Worm (Caenorhabditis elegans) whole organism, midembryonic: Measurements from ENCODE around the gene unc-61.
"Not testable (repeated sequence)": the region's sequence is repeated elsewhere in the genome, so short reads cannot be mapped to it uniquely, and the experiment has no call there.

Experiments
- T22C8.4 ChIP-seq: fragments of 200-800 bp; sonication (Bioruptor generic); IDR thresholded peaks from 2 replicates; pipeline ENCODE4 v1.3.6; 2022; ENCODE audit warnings: missing genetic modification characterization, missing compliant biosample characterization
- cog-1 ChIP-seq: sonication (generic microtip); optimal IDR thresholded peaks from 2 replicates; lab custom pipeline; 2016; ENCODE audit warnings: missing genetic modification characterization, missing compliant biosample characterization
- flt-1 ChIP-seq: fragments of 200-800 bp; sonication (Bioruptor generic); IDR thresholded peaks from 2 replicates; pipeline ENCODE4 v1.3.6; 2022; ENCODE audit warnings: missing genetic modification characterization, missing compliant biosample characterization
- klf-2 ChIP-seq: fragments of 200-800 bp; sonication (Bioruptor generic); conservative IDR thresholded peaks from 2 replicates; pipeline ENCODE4 v1.3.6; 2022; ENCODE audit warnings: missing genetic modification reagents, missing genetic modification characterization, missing compliant biosample characterization
- med-1 ChIP-seq: sonication (generic microtip); optimal IDR thresholded peaks from 2 replicates; lab custom pipeline; 2017; ENCODE audit warnings: missing genetic modification characterization, mild to moderate bottlenecking, missing compliant biosample characterization, antibody characterized with exemption, missing genetic modification reagents; ENCODE audit not compliant: insufficient read depth
- ref-1 ChIP-seq: fragments of 200-800 bp; sonication (Bioruptor generic); conservative IDR thresholded peaks from 2 replicates; pipeline ENCODE4 v1.3.6; 2022; ENCODE audit warnings: missing genetic modification reagents, missing genetic modification characterization, missing compliant biosample characterization
- tab-1 ChIP-seq: fragments of 200-800 bp; sonication (Bioruptor generic); IDR thresholded peaks from 2 replicates; pipeline ENCODE4 v1.3.6; 2022; ENCODE audit warnings: missing genetic modification characterization, missing compliant biosample characterization
- ztf-23 ChIP-seq: fragments of 200-800 bp; sonication (Bioruptor generic); IDR thresholded peaks from 2 replicates; pipeline ENCODE4 v1.3.6; 2022; ENCODE audit warnings: missing genetic modification reagents, missing genetic modification characterization, missing compliant biosample characterization
- ztf-29 ChIP-seq: fragments of 200-800 bp; sonication (Bioruptor generic); IDR thresholded peaks from 2 replicates; pipeline ENCODE4 v1.3.6; 2022; ENCODE audit warnings: missing genetic modification reagents, missing genetic modification characterization, missing compliant biosample characterization

The unc-61 gene

DNA sequence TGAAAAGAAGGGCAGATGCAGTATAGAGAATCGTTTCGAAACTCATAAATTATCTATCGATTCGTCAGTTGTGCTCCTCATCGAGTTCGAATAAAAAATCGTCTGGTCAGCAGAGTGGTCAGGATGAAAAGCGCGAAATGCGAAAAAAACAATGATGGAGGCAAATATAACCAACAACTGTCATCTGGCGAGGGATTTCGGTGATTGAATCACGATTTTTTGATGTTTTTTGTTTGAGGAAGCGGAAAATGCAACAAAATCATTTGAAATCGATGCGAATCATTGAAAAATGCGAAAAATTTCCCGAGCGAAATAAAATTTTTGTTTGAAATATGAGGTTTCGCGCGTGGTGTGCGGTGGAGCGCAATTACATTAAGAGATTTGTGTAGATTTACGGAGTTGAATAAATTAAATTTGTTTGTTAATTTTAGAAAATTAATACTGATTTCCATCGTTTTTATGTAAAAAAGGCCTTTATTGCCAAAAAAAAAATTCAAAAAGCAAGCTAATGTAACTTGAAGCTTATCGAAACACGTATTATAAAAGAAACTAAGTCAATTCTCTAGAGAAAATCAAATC, at the start of gene unc-61:
Gene unc-61 (minus strand): TSS at position 51 of the 579 bp plus-strand sequence.
- no peak for TF ChIP-seq cog-1 (tag; lab: Kevin White, UChicago)
- TF ChIP-seq tab-1: no peak
- TF ChIP-seq med-1 (GFP tag; lab: Kevin White, UChicago): no peak
- TF ChIP-seq ztf-29: no peak
- no peak for TF ChIP-seq flt-1 (GFP tag; lab: Robert Waterston, UW)
- TF ChIP-seq ztf-23 (GFP tag; lab: Robert Waterston, UW): no peak
- no peak for TF ChIP-seq klf-2
- TF ChIP-seq ref-1 (GFP tag; lab: Robert Waterston, UW): no peak
- no peak for TF ChIP-seq T22C8.4 (GFP tag; lab: Robert Waterston, UW)

DNA sequence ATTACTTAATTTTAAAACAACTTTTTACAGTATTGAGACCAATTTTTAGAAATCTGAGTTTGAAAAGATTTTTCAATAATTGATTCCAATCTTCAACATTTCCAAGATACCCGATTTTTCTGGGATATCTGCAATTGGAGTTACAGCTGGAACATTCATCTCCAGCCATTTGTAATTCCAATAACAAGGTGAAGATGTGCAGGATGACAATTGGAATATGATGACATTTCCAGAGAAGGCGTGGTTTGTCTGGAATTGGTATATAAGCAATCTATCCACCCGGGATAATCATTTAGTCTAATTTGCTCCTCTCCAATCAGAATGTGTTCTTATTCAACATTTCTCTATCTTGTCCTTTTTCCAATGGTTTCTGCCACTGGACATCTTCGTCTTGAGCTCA, 47.1 kb upstream of the unc-61 start, which contains the start of gene Y50E8A.11:
Gene Y50E8A.11 (plus strand): TSS at position 301 of the 400 bp plus-strand sequence.
- no peak for TF ChIP-seq tab-1
- no peak for TF ChIP-seq med-1 (GFP tag; lab: Kevin White, UChicago)
- no peak for TF ChIP-seq flt-1 (GFP tag; lab: Robert Waterston, UW)
- TF ChIP-seq cog-1 (tag; lab: Kevin White, UChicago): no peak
- TF ChIP-seq ztf-29: no peak
- no peak for TF ChIP-seq klf-2
- no peak for TF ChIP-seq ztf-23 (GFP tag; lab: Robert Waterston, UW)
- no peak for TF ChIP-seq T22C8.4 (GFP tag; lab: Robert Waterston, UW)
- TF ChIP-seq ref-1 (GFP tag; lab: Robert Waterston, UW): no peak

- TF ChIP-seq med-1 (GFP tag; lab: Kevin White, UChicago) (no peak), tab-1 (no peak), T22C8.4 (GFP tag; lab: Robert Waterston, UW) (no peak), cog-1 (tag; lab: Kevin White, UChicago) (no peak), ref-1 (GFP tag; lab: Robert Waterston, UW) (no peak), ztf-23 (GFP tag; lab: Robert Waterston, UW) (no peak), flt-1 (GFP tag; lab: Robert Waterston, UW) (no peak), klf-2 (no peak), ztf-29 (no peak)
These were observed 45.6 kb upstream of the unc-61 start, which contains the start of the genes scrm-7 and Y50E8A.10 for ce11 chrV:14779644-14780043. TSS of gene scrm-7 (minus strand) at chrV:14779744. TSS of gene Y50E8A.10 (plus strand) at chrV:14779996.

- TF ChIP-seq cog-1 (tag; lab: Kevin White, UChicago): peak; percentile 21
- no peak for TF ChIP-seq ztf-23 (GFP tag; lab: Robert Waterston, UW)
These were observed 39.0 kb upstream of the unc-61 start, which contains the start of gene haf-7 for ce11 chrV:14773048-14773447. TSS of gene haf-7 (plus strand) at chrV:14773258.

- TF ChIP-seq klf-2 (no peak), T22C8.4 (GFP tag; lab: Robert Waterston, UW) (no peak), med-1 (GFP tag; lab: Kevin White, UChicago) (no peak), cog-1 (tag; lab: Kevin White, UChicago) (no peak), ztf-23 (GFP tag; lab: Robert Waterston, UW) (no peak), flt-1 (GFP tag; lab: Robert Waterston, UW) (no peak), tab-1 (no peak), ztf-29 (no peak), ref-1 (GFP tag; lab: Robert Waterston, UW) (no peak)
These were observed 29.5 kb upstream of the unc-61 start for ce11 chrV:14763582-14763981.

DNA sequence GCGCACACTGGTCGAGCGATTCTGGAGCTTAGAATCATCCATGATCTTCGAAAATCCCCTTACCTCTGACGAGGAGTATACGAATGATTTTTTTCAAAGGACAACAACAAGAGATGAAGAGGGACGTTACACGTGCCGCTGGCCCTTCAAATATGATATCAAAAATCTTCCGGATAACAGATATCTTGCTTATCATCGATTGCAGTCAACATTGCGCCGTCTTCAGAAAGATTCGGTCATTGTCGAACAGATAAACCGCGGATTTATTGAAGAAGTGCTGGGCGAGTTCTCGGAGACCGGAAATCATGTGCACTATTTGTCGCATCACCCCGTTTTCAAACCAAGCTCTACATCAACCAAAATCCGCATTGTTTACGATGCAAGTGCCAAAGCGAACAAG, 28.5 kb upstream of the unc-61 start:
- TF ChIP-seq tab-1 (no peak), flt-1 (GFP tag; lab: Robert Waterston, UW) (no peak), ref-1 (GFP tag; lab: Robert Waterston, UW) (no peak), ztf-23 (GFP tag; lab: Robert Waterston, UW) (no peak), cog-1 (tag; lab: Kevin White, UChicago) (no peak), ztf-29 (no peak), med-1 (GFP tag; lab: Kevin White, UChicago) (no peak), T22C8.4 (GFP tag; lab: Robert Waterston, UW) (no peak), klf-2 (no peak)

- TF ChIP-seq ztf-23 (GFP tag; lab: Robert Waterston, UW); tab-1; klf-2: not testable (repeated sequence)
These were observed 16.3 kb upstream of the unc-61 start, which contains the start of gene nspa-10 for ce11 chrV:14750357-14750756. TSS of gene nspa-10 (minus strand) at chrV:14750457.

DNA sequence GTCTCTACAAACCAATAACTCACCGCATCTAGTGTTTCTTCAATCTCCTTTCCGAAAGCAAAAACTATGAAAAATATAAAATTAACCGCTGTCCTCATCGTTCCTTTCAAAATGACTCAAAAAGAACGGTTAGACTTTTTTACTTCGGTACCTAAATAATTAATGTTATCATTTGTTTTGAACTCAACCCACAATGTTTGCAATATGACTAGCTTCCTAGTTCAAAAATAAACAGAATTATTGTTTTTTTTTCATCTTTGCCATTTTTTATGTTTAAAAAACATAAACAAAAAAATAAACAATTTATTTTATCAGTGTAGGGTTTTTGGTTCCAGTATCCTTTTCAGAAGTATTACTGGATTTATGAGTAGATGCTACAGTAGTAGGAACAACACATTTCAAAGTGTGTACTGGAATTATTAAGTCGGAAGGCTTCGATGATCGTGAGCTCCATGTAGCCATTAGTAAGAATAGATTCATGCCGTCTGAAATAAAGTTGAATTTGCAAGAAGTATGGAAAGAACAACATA, 14.6 kb upstream of the unc-61 start, which contains the start of the genes lipl-8 and Y50E8A.22:
Gene lipl-8 (minus strand): TSS at position 101 of the 530 bp plus-strand sequence.
Gene Y50E8A.22 (minus strand): TSS at position 480 of the 530 bp plus-strand sequence.
- TF ChIP-seq med-1 (GFP tag; lab: Kevin White, UChicago): no peak
- no peak for TF ChIP-seq tab-1
- no peak for TF ChIP-seq ref-1 (GFP tag; lab: Robert Waterston, UW)
- TF ChIP-seq klf-2: no peak
- TF ChIP-seq cog-1 (tag; lab: Kevin White, UChicago): no peak
- no peak for TF ChIP-seq T22C8.4 (GFP tag; lab: Robert Waterston, UW)
- TF ChIP-seq ztf-29: no peak
- TF ChIP-seq flt-1 (GFP tag; lab: Robert Waterston, UW): no peak
- TF ChIP-seq ztf-23 (GFP tag; lab: Robert Waterston, UW): no peak

DNA sequence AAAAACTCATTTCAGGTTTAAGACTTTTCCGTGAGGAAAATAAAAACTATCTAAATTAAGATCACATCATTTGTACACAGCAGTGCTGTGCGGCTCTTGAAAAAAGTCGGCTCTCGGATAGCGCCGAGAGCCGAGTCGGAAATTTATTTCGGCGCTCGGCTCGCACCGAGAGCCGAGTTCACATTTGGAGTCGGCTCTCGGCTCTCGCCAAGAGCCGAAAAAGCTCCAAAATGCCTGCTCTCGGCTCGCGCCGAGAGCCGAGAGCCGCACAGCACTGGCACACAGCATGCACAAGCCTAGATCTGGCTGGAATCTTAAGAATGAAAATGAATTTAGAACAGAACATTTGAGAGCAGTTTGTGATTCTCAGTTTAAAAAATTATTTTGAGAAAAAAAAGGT, 12.9 kb upstream of the unc-61 start:
- TF ChIP-seq ref-1 (GFP tag; lab: Robert Waterston, UW) (no peak), tab-1 (no peak), ztf-29 (no peak), ztf-23 (GFP tag; lab: Robert Waterston, UW) (no peak), klf-2 (no peak)

- TF ChIP-seq ztf-23 (GFP tag; lab: Robert Waterston, UW): no peak
- no peak for TF ChIP-seq T22C8.4 (GFP tag; lab: Robert Waterston, UW)
- TF ChIP-seq med-1 (GFP tag; lab: Kevin White, UChicago): no peak
- TF ChIP-seq ref-1 (GFP tag; lab: Robert Waterston, UW): no peak
- peak; percentile 67; the same call in 1 of the 2 replicates for TF ChIP-seq tab-1
- 0 out of 2 replicates have a peak, but pooled peaks have one; percentile 11 for TF ChIP-seq klf-2
These were observed 10.8 kb upstream of the unc-61 start for ce11 chrV:14744824-14745223.
